Worm (Caenorhabditis elegans) whole organism, mixed stage, embryonic: ENCODE measurements around the gene srb-13.

Experiments used
- blmp-1 ChIP-seq: fragments of 150-350 bp; optimal IDR thresholded peaks from 2 replicates; lab custom pipeline; 2014; ENCODE audit warnings: missing biosample characterization, missing genetic modification characterization
- lsy-2 ChIP-seq: fragments of 150-350 bp; optimal IDR thresholded peaks from 2 replicates; lab custom pipeline; 2014; ENCODE audit warnings: missing biosample characterization, missing genetic modification characterization
- nhr-12 ChIP-seq: fragments of 150-350 bp; optimal IDR thresholded peaks from 2 replicates; lab custom pipeline; 2014; ENCODE audit warnings: missing biosample characterization, missing genetic modification characterization
- pha-4 ChIP-seq: fragments of 150-350 bp; optimal IDR thresholded peaks from 2 replicates; lab custom pipeline; 2018; ENCODE audit warnings: missing biosample characterization, missing genetic modification reagents, missing genetic modification characterization
- snpc-4 ChIP-seq: fragments of 150-350 bp; optimal IDR thresholded peaks from 2 replicates; lab custom pipeline; 2014; ENCODE audit warnings: missing biosample characterization, missing genetic modification characterization
- unc-120 ChIP-seq: sonication (generic microtip); optimal IDR thresholded peaks from 2 replicates; lab custom pipeline; 2017; ENCODE audit warnings: missing genetic modification characterization, missing compliant biosample characterization; ENCODE audit not compliant: poor library complexity, severe bottlenecking
- unc-39 ChIP-seq: fragments of 150-350 bp; optimal IDR thresholded peaks from 2 replicates; lab custom pipeline; 2014; ENCODE audit warnings: missing biosample characterization, missing genetic modification characterization
- ztf-11 ChIP-seq: fragments of 150-350 bp; optimal IDR thresholded peaks from 2 replicates; lab custom pipeline; 2014; ENCODE audit warnings: missing biosample characterization, missing genetic modification characterization

- TF ChIP-seq unc-39, result no peak
- no peak for TF ChIP-seq ztf-11 (tag; lab: Kevin White, UChicago)
- TF ChIP-seq lsy-2, result no peak
- no peak for TF ChIP-seq blmp-1 (tag; lab: Kevin White, UChicago)
- no peak for TF ChIP-seq nhr-12 (tag; lab: Kevin White, UChicago)
- no peak for TF ChIP-seq pha-4 (tag; lab: Kevin White, UChicago)
- TF ChIP-seq unc-120 (tag; lab: Kevin White, UChicago), result no peak
- TF ChIP-seq snpc-4 (tag; lab: Kevin White, UChicago), result no peak
Measured at ce11 chrII:5178609-5179008, 21.2 kb upstream of the srb-13 start.
